Worm (Caenorhabditis elegans) whole organism, mixed stage, embryonic: ENCODE results near the gene F20D6.5.

Experiments used
- ceh-43 ChIP-seq: fragments of 200-800 bp; sonication (Bioruptor generic); optimal IDR thresholded peaks from 2 replicates; lab custom pipeline; 2018; ENCODE audit warnings: mild to moderate bottlenecking, missing genetic modification characterization, moderate library complexity, missing compliant biosample characterization
- drap-1 ChIP-seq: fragments of 200-800 bp; sonication (Bioruptor generic); optimal IDR thresholded peaks from 3 replicates; lab custom pipeline; 2018; ENCODE audit warnings: mild to moderate bottlenecking, missing genetic modification characterization, missing compliant biosample characterization

- TF ChIP-seq ceh-43 (no peak), drap-1 (GFP tag; lab: Kevin White, UChicago) (no peak)
Measured at ce11 chrV:8120868-8121267, 40.9 kb upstream of the F20D6.5 start, which contains the start of gene D1014.6.
